Fruit fly (Drosophila melanogaster) whole organism, embryonic: ENCODE results near the gene mldr.
A peak's percentile ranks its signal among the peaks of the same experiment; 100 is the strongest.

Source experiments
- Atf6 ChIP-seq: fragments of 200-800 bp; sonication (Bioruptor generic); IDR thresholded peaks from 2 replicates; pipeline ENCODE4 v1.3.6; 2022; ENCODE audit warnings: missing biosample characterization, missing genetic modification characterization
- Awh ChIP-seq: fragments of 200-800 bp; sonication (Bioruptor generic); IDR thresholded peaks from 2 replicates; pipeline ENCODE4, ENCODE4 v1.3.6; 2022; ENCODE audit warnings: missing biosample characterization, missing genetic modification characterization
- BtbVII ChIP-seq: fragments of 200-800 bp; sonication (Bioruptor generic); optimal IDR thresholded peaks from 3 replicates; lab custom pipeline; 2017; ENCODE audit warnings: missing biosample characterization, mild to moderate bottlenecking, missing genetic modification characterization
- CG10147 ChIP-seq: fragments of 200-800 bp; sonication (Bioruptor generic); optimal IDR thresholded peaks from 2 replicates; lab custom pipeline; 2019; ENCODE audit warnings: missing biosample characterization, mild to moderate bottlenecking, missing genetic modification characterization, moderate library complexity
- CG12391 ChIP-seq: fragments of 200-800 bp; sonication (Bioruptor generic); optimal IDR thresholded peaks from 3 replicates; lab custom pipeline; 2018; ENCODE audit warnings: missing biosample characterization, mild to moderate bottlenecking, missing genetic modification characterization, moderate library complexity
- CG13424 ChIP-seq: fragments of 200-800 bp; sonication (Bioruptor generic); optimal IDR thresholded peaks from 2 replicates; lab custom pipeline; 2019; ENCODE audit warnings: missing biosample characterization, mild to moderate bottlenecking, missing genetic modification characterization, moderate library complexity
- CG14710 ChIP-seq: fragments of 200-800 bp; sonication (Bioruptor generic); optimal IDR thresholded peaks from 3 replicates; lab custom pipeline; 2019; ENCODE audit warnings: missing biosample characterization, mild to moderate bottlenecking, missing genetic modification characterization, moderate library complexity
- CG14965 ChIP-seq: fragments of 200-800 bp; sonication (Bioruptor generic); optimal IDR thresholded peaks from 2 replicates; lab custom pipeline; 2016; ENCODE audit warnings: missing biosample characterization, missing genetic modification characterization, borderline replicate concordance
- CG16813 ChIP-seq: fragments of 200-800 bp; sonication (Bioruptor generic); IDR thresholded peaks from 3 replicates; pipeline ENCODE4 v1.3.6; 2022; ENCODE audit warnings: missing biosample characterization, missing genetic modification characterization; ENCODE audit not compliant: partially characterized antibody
- CG17829 ChIP-seq: fragments of 200-800 bp; optimal IDR thresholded peaks from 2 replicates; lab custom pipeline; 2019; ENCODE audit warnings: missing biosample characterization, mild to moderate bottlenecking, missing genetic modification characterization, moderate library complexity
- CG3726 ChIP-seq: fragments of 200-800 bp; sonication (Bioruptor generic); IDR thresholded peaks from 3 replicates; pipeline ENCODE4, ENCODE4 v1.3.6; 2022; ENCODE audit warnings: missing biosample characterization, missing genetic modification characterization
- CG43689 ChIP-seq: fragments of 200-800 bp; sonication (Bioruptor generic); IDR thresholded peaks from 2 replicates; pipeline ENCODE4 v1.3.6; 2022; ENCODE audit warnings: missing biosample characterization, missing genetic modification characterization
- CG4424 ChIP-seq: fragments of 200-800 bp; sonication (Bioruptor generic); optimal IDR thresholded peaks from 3 replicates; lab custom pipeline; 2016; ENCODE audit warnings: missing biosample characterization, missing genetic modification characterization
- CG6654 ChIP-seq: fragments of 200-800 bp; sonication (Bioruptor generic); optimal IDR thresholded peaks from 2 replicates; lab custom pipeline; 2017; ENCODE audit warnings: missing biosample characterization, mild to moderate bottlenecking, missing genetic modification characterization
- CG8290 ChIP-seq, 3 experiments: fragments of 200-800 bp; sonication (Bioruptor generic); optimal IDR thresholded peaks; 2 replicates each; lab custom pipeline; 2016 to 2019; ENCODE audit warnings: missing biosample characterization in 3 of 3, missing genetic modification characterization in 3 of 3, mild to moderate bottlenecking in 2 of 3, moderate library complexity in 1 of 3
- CG8765 ChIP-seq: fragments of 200-800 bp; sonication (Bioruptor generic); IDR thresholded peaks from 2 replicates; pipeline ENCODE4 v1.3.6; 2022; ENCODE audit warnings: missing biosample characterization, missing genetic modification characterization
- CG9797 ChIP-seq: fragments of 200-800 bp; sonication (Bioruptor generic); optimal IDR thresholded peaks from 3 replicates; lab custom pipeline; 2018; ENCODE audit warnings: missing biosample characterization, mild to moderate bottlenecking, missing genetic modification characterization
- CkIIα-i1 ChIP-seq: fragments of 200-800 bp; sonication (Bioruptor generic); IDR thresholded peaks from 2 replicates; pipeline ENCODE4 v1.3.6; 2022; ENCODE audit warnings: missing biosample characterization, missing genetic modification characterization
- Dll ChIP-seq: fragments of 200-800 bp; sonication (Bioruptor generic); IDR thresholded peaks from 4 replicates; pipeline ENCODE4 v1.3.6; 2022; ENCODE audit warnings: missing biosample characterization, missing genetic modification characterization; ENCODE audit not compliant: partially characterized antibody
- Doc3 ChIP-seq: fragments of 200-800 bp; sonication (Bioruptor generic); IDR thresholded peaks from 3 replicates; pipeline ENCODE4 v1.3.6; 2022; ENCODE audit warnings: missing biosample characterization, missing genetic modification characterization; ENCODE audit not compliant: partially characterized antibody
- Fer3 ChIP-seq: fragments of 200-800 bp; sonication (Bioruptor generic); optimal IDR thresholded peaks from 2 replicates; lab custom pipeline; 2018; ENCODE audit warnings: missing biosample characterization, mild to moderate bottlenecking, missing genetic modification characterization, moderate library complexity
- H15 ChIP-seq: fragments of 200-800 bp; sonication (Bioruptor generic); IDR thresholded peaks from 3 replicates; pipeline ENCODE4 v1.3.6; 2022; ENCODE audit warnings: missing biosample characterization, missing genetic modification characterization
- HHEX ChIP-seq: fragments of 200-800 bp; sonication (Bioruptor generic); optimal IDR thresholded peaks from 3 replicates; lab custom pipeline; 2017; ENCODE audit warnings: missing biosample characterization, mild to moderate bottlenecking, missing genetic modification characterization, missing genetic modification reagents
- Myb ChIP-seq: fragments of 200-800 bp; sonication (Bioruptor generic); optimal IDR thresholded peaks from 2 replicates; lab custom pipeline; 2016; ENCODE audit warnings: missing biosample characterization, missing genetic modification characterization
- NC2β ChIP-seq: fragments of 200-800 bp; sonication (Bioruptor generic); optimal IDR thresholded peaks from 2 replicates; lab custom pipeline; 2016; ENCODE audit warnings: missing biosample characterization, missing genetic modification characterization
- Pdp1 ChIP-seq, 2 experiments: fragments of 200-800 bp; sonication (Bioruptor generic); optimal IDR thresholded peaks; 3 replicates each; lab custom pipeline; 2016; ENCODE audit warnings: missing biosample characterization in 2 of 2, missing genetic modification characterization in 2 of 2, mild to moderate bottlenecking in 1 of 2, moderate library complexity in 1 of 2
- Poxn ChIP-seq: fragments of 200-800 bp; sonication (Bioruptor generic); IDR thresholded peaks from 2 replicates; pipeline ENCODE4 v1.3.6; 2022; ENCODE audit warnings: missing biosample characterization, missing genetic modification characterization
- Sin3A ChIP-seq: fragments of >200 bp; optimal IDR thresholded peaks from 2 replicates; lab custom pipeline; 2018
- Sox102F ChIP-seq: fragments of 200-800 bp; sonication (Bioruptor generic); optimal IDR thresholded peaks from 2 replicates; lab custom pipeline; 2018; ENCODE audit warnings: missing biosample characterization, mild to moderate bottlenecking, missing genetic modification characterization, moderate library complexity
- Sry-δ ChIP-seq: fragments of 200-800 bp; sonication (Bioruptor generic); optimal IDR thresholded peaks from 2 replicates; lab custom pipeline; 2016; ENCODE audit warnings: missing biosample characterization, missing genetic modification characterization
- Stat92E ChIP-seq, 3 experiments: fragments of >200 bp in 2 of 3; fragments of 200-800 bp in 1 of 3; sonication (Bioruptor generic) in 1 of 3; optimal IDR thresholded peaks; 2 replicates each; lab custom pipeline; 2017 to 2019; ENCODE audit warnings: missing biosample characterization in 3 of 3, missing genetic modification characterization in 3 of 3, mild to moderate bottlenecking in 1 of 3, moderate library complexity in 1 of 3
- Xbp1 ChIP-seq: fragments of 200-800 bp; sonication (Bioruptor generic); optimal IDR thresholded peaks from 3 replicates; lab custom pipeline; 2016; ENCODE audit warnings: missing biosample characterization, mild to moderate bottlenecking, missing genetic modification characterization
- ab ChIP-seq: fragments of 200-800 bp; sonication (Bioruptor generic); optimal IDR thresholded peaks from 2 replicates; lab custom pipeline; 2016; ENCODE audit warnings: missing biosample characterization, missing genetic modification characterization
- abd-A ChIP-seq: fragments of 200-800 bp; sonication (Bioruptor generic); optimal IDR thresholded peaks from 3 replicates; lab custom pipeline; 2019; ENCODE audit warnings: missing biosample characterization, mild to moderate bottlenecking, missing genetic modification characterization, moderate library complexity
- amos ChIP-seq: fragments of 200-800 bp; sonication (Bioruptor generic); IDR thresholded peaks from 2 replicates; pipeline ENCODE4 v1.3.6; 2022; ENCODE audit warnings: missing biosample characterization, missing genetic modification characterization; ENCODE audit not compliant: partially characterized antibody
- aop ChIP-seq: fragments of 200-800 bp; sonication (Bioruptor generic); IDR thresholded peaks from 2 replicates; pipeline ENCODE4 v1.3.6; 2022; ENCODE audit warnings: missing biosample characterization, missing genetic modification characterization
- chinmo ChIP-seq: fragments of 200-800 bp; sonication (Bioruptor generic); IDR thresholded peaks from 4 replicates; pipeline ENCODE4 v1.3.6; 2022; ENCODE audit warnings: missing biosample characterization, missing genetic modification characterization; ENCODE audit not compliant: partially characterized antibody
- croc ChIP-seq: fragments of 200-800 bp; sonication (Bioruptor generic); conservative IDR thresholded peaks from 3 replicates; pipeline ENCODE4 v1.3.6; 2022; ENCODE audit warnings: missing biosample characterization, missing genetic modification characterization
- da ChIP-seq: fragments of 200-800 bp; sonication (Bioruptor generic); optimal IDR thresholded peaks from 2 replicates; lab custom pipeline; 2016; ENCODE audit warnings: missing biosample characterization, missing genetic modification characterization
- gsb-n ChIP-seq: fragments of 200-800 bp; sonication (Bioruptor generic); optimal IDR thresholded peaks from 3 replicates; lab custom pipeline; 2018; ENCODE audit warnings: missing biosample characterization, mild to moderate bottlenecking, missing genetic modification characterization
- inv ChIP-seq: fragments of 200-800 bp; sonication (Bioruptor generic); IDR thresholded peaks from 2 replicates; pipeline ENCODE4 v1.3.6; 2022; ENCODE audit warnings: missing biosample characterization, missing genetic modification characterization; ENCODE audit not compliant: partially characterized antibody
- ken ChIP-seq: fragments of 200-800 bp; sonication (Bioruptor generic); IDR thresholded peaks from 3 replicates; pipeline ENCODE4 v1.3.6; 2022; ENCODE audit warnings: missing biosample characterization, missing genetic modification characterization
- lilli ChIP-seq: fragments of 200-800 bp; sonication (Bioruptor generic); optimal IDR thresholded peaks from 3 replicates; lab custom pipeline; 2016; ENCODE audit warnings: missing biosample characterization, missing genetic modification characterization
- org-1 ChIP-seq: fragments of 200-800 bp; sonication (Bioruptor generic); optimal IDR thresholded peaks from 2 replicates; lab custom pipeline; 2017; ENCODE audit warnings: missing biosample characterization, missing genetic modification characterization
- salm ChIP-seq: fragments of 200-800 bp; sonication (Bioruptor generic); optimal IDR thresholded peaks from 2 replicates; lab custom pipeline; 2018; ENCODE audit warnings: missing biosample characterization, mild to moderate bottlenecking, missing genetic modification characterization
- sens ChIP-seq: fragments of 200-800 bp; sonication (Bioruptor generic); peaks from one replicate; lab custom pipeline; 2016; ENCODE audit warnings: missing biosample characterization, missing genetic modification characterization
- sob ChIP-seq: fragments of 200-800 bp; sonication (Bioruptor generic); IDR thresholded peaks from 2 replicates; pipeline ENCODE4 v1.3.6; 2022; ENCODE audit warnings: missing biosample characterization, missing genetic modification characterization
- unpg ChIP-seq: fragments of 200-800 bp; sonication (Bioruptor generic); optimal IDR thresholded peaks from 3 replicates; lab custom pipeline; 2018; ENCODE audit warnings: missing biosample characterization, mild to moderate bottlenecking, missing genetic modification characterization, moderate library complexity

Gene mldr

DNA sequence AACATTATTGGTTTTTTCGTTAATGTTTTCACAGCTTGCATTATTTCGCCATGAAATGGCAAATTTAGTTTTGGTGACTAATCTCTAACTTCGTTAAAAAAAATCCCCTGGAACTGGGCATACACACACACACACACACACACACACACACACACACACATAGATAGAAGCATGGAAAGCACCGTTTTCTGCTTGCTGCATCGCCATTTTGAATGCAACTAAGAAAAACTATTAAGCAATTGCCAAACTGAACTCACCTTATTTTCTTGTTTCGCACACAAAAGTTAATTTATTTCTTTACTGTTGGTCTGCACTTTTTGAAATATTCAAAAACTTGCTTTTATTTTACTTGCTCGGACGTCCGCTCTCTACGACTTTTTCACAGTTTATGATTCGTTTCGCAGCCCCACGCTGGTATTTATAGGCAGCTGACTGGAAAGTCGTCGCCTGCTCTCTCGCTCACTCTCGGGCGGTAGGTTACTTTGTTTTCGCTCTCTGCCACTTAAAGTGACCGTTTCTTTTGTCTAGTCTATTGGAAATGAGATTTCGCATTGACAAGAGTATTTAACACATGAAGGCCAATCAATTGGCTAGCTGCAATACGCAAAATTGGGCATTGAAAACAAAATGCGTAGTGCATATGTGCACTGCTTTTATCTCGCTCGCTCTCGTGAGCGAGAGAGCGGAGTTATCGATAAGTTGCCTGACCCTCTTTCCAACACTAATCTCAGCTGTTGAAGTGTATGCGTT lies 12.0 kb upstream of the mldr start (continued):
- peak; percentile 13 for TF ChIP-seq CG17829 (tag; lab: Kevin White, UChicago)
- TF ChIP-seq Sox102F (GFP tag; lab: Kevin White, UChicago) = no peak
- TF ChIP-seq gsb-n (tag; lab: Kevin White, UChicago) = peak; percentile 89
- peak; percentile 43 for TF ChIP-seq abd-A (tag; lab: Kevin White, UChicago)
- TF ChIP-seq NC2β (GFP tag; lab: Kevin White, UChicago) = peak; percentile 29
- no peak for TF ChIP-seq Doc3 (GFP tag; lab: Robert Waterston, UW)
- no peak for TF ChIP-seq CG43689 (GFP tag; lab: Robert Waterston, UW)
- peak; percentile 46; the same call in 2 of the 4 replicates for TF ChIP-seq Dll
- TF ChIP-seq CG13424 (tag; lab: Kevin White, UChicago) = no peak
- peak; percentile 87 for TF ChIP-seq sens
- TF ChIP-seq Fer3 (tag; lab: Kevin White, UChicago) = peak; percentile 9
- peak; percentile 25 for TF ChIP-seq Sry-δ (GFP tag; lab: Kevin White, UChicago)
- no peak for TF ChIP-seq CG6654 (GFP tag; lab: Kevin White, UChicago)
- no peak for TF ChIP-seq ab
- peak; percentile 6 for TF ChIP-seq org-1 (GFP tag; lab: Kevin White, UChicago)
- no peak for TF ChIP-seq CG14965 (GFP tag; lab: Kevin White, UChicago)
- TF ChIP-seq aop = no peak
- peak; percentile 58 for TF ChIP-seq BtbVII (GFP tag; lab: Kevin White, UChicago)
- peak; percentile 42 for TF ChIP-seq CG4424 (GFP tag; lab: Kevin White, UChicago)
- TF ChIP-seq inv (GFP tag; lab: Robert Waterston, UW) = peak; percentile 18; the same call in 1 of the 2 replicates
- no peak for TF ChIP-seq Xbp1
- peak in 1 of 2 experiments; percentile 18 for TF ChIP-seq Pdp1 (GFP tag; optimal IDR thresholded peaks at IDR 0.05; lab: Kevin White, UChicago)
- no peak for TF ChIP-seq CG10147 (GFP tag; lab: Kevin White, UChicago)
- TF ChIP-seq Myb = peak; percentile 38
- TF ChIP-seq CG8290 (GFP tag; optimal IDR thresholded peaks at IDR 0.05; lab: Kevin White, UChicago) = no peak
- peak; percentile 34 to 47 for TF ChIP-seq CG8290 (tag; optimal IDR thresholded peaks at IDR 0.05; lab: Kevin White, UChicago)
- peak; percentile 26; the same call in 1 of the 2 replicates for TF ChIP-seq amos (GFP tag; lab: Robert Waterston, UW)
- TF ChIP-seq ken (GFP tag; lab: Robert Waterston, UW) = no peak
- 0 out of 2 replicates have a peak, but pooled peaks have one; percentile 10 for TF ChIP-seq Awh (GFP tag; lab: Robert Waterston, UW)
- TF ChIP-seq CkIIα-i1 (GFP tag; lab: Robert Waterston, UW) = no peak
- peak; percentile 44 for TF ChIP-seq CG9797 (GFP tag; lab: Kevin White, UChicago)
- TF ChIP-seq lilli = peak; percentile 29
- no peak for TF ChIP-seq salm
- no peak for TF ChIP-seq CG3726 (GFP tag; lab: Robert Waterston, UW)
- TF ChIP-seq CG8765 (GFP tag; lab: Robert Waterston, UW) = no peak
- 0 out of 4 replicates have a peak, but pooled peaks have one; percentile 62 for TF ChIP-seq chinmo (GFP tag; lab: Robert Waterston, UW)
- no peak for TF ChIP-seq da (GFP tag; lab: Kevin White, UChicago)
- no peak for TF ChIP-seq croc (GFP tag; lab: Robert Waterston, UW)
- no peak for TF ChIP-seq Poxn (GFP tag; lab: Robert Waterston, UW)
- 0 out of 2 replicates have a peak, but pooled peaks have one; percentile 29 for TF ChIP-seq Atf6 (GFP tag; lab: Robert Waterston, UW)
- no peak for TF ChIP-seq H15 (GFP tag; lab: Robert Waterston, UW)
- peak; percentile 37 for TF ChIP-seq HHEX
- TF ChIP-seq Stat92E (GFP tag; optimal IDR thresholded peaks at IDR 0.05; lab: Kevin White, UChicago) = peak in 1 of 3 experiments; percentile 57
- TF ChIP-seq Sin3A = peak; percentile 15
- no peak for TF ChIP-seq CG16813 (GFP tag; lab: Robert Waterston, UW)
- TF ChIP-seq unpg (GFP tag; lab: Kevin White, UChicago) = no peak
- 0 out of 2 replicates have a peak, but pooled peaks have one; percentile 22 for TF ChIP-seq sob
- peak; percentile 6 for TF ChIP-seq CG12391 (tag; lab: Kevin White, UChicago)
- peak; percentile 36 for TF ChIP-seq CG14710 (tag; lab: Kevin White, UChicago)
